Fruit fly (Drosophila melanogaster) whole organism, embryonic: Measurements from ENCODE around the gene her.

Experiments used
- ATbp ChIP-seq: fragments of 200-800 bp; sonication (Bioruptor generic); optimal IDR thresholded peaks from 2 replicates; lab custom pipeline; 2017; ENCODE audit warnings: missing biosample characterization, mild to moderate bottlenecking, missing genetic modification characterization, missing genetic modification reagents
- Abd-B ChIP-seq: fragments of 200-800 bp; sonication (Bioruptor generic); optimal IDR thresholded peaks from 2 replicates; lab custom pipeline; 2018; ENCODE audit warnings: missing biosample characterization, mild to moderate bottlenecking, missing genetic modification characterization, moderate library complexity
- Ada2b ChIP-seq: fragments of 200-800 bp; sonication (Bioruptor generic); IDR thresholded peaks from 2 replicates; pipeline ENCODE4 v1.3.6; 2022; ENCODE audit warnings: missing biosample characterization, missing genetic modification characterization
- Aef1 ChIP-seq: fragments of 200-800 bp; sonication (Bioruptor generic); IDR thresholded peaks from 3 replicates; pipeline ENCODE4 v1.3.6; 2022; ENCODE audit warnings: missing biosample characterization, missing genetic modification characterization
- CG10543 ChIP-seq: fragments of 200-800 bp; sonication (Bioruptor generic); optimal IDR thresholded peaks from 3 replicates; lab custom pipeline; 2017; ENCODE audit warnings: missing biosample characterization, mild to moderate bottlenecking, missing genetic modification characterization, moderate library complexity
- CG11247 ChIP-seq: fragments of 200-800 bp; sonication (Bioruptor generic); IDR thresholded peaks from 2 replicates; pipeline ENCODE4 v1.3.6; 2022; ENCODE audit warnings: missing biosample characterization, missing genetic modification characterization
- CG11398 ChIP-seq: fragments of 200-800 bp; sonication (Bioruptor generic); optimal IDR thresholded peaks from 2 replicates; lab custom pipeline; 2016; ENCODE audit warnings: missing biosample characterization, missing genetic modification characterization
- CG11696 ChIP-seq: fragments of 200-800 bp; sonication (Bioruptor generic); IDR thresholded peaks from 2 replicates; pipeline ENCODE4 v1.3.6; 2022; ENCODE audit warnings: missing biosample characterization, missing genetic modification characterization
- CG12071 ChIP-seq: fragments of 200-800 bp; sonication (Bioruptor generic); optimal IDR thresholded peaks from 3 replicates; lab custom pipeline; 2018; ENCODE audit warnings: missing biosample characterization, mild to moderate bottlenecking, missing genetic modification characterization
- CG12299 ChIP-seq: fragments of 200-800 bp; sonication (Bioruptor generic); optimal IDR thresholded peaks from 2 replicates; lab custom pipeline; 2018; ENCODE audit warnings: missing biosample characterization, mild to moderate bottlenecking, missing genetic modification characterization
- CG14014 ChIP-seq: fragments of 200-800 bp; sonication (Bioruptor generic); IDR thresholded peaks from 2 replicates; pipeline ENCODE4 v1.3.6; 2022; ENCODE audit warnings: missing biosample characterization, missing genetic modification characterization
- CG15514 ChIP-seq: fragments of 200-800 bp; sonication (Bioruptor generic); optimal IDR thresholded peaks from 3 replicates; lab custom pipeline; 2017; ENCODE audit warnings: missing biosample characterization, missing genetic modification characterization, mild to moderate bottlenecking, moderate library complexity, missing genetic modification reagents
- CG1647 ChIP-seq: fragments of 200-800 bp; sonication (Bioruptor generic); optimal IDR thresholded peaks from 3 replicates; lab custom pipeline; 2016; ENCODE audit warnings: missing biosample characterization, missing genetic modification characterization
- CG17186 ChIP-seq: fragments of 200-800 bp; sonication (Bioruptor generic); optimal IDR thresholded peaks from 3 replicates; lab custom pipeline; 2017; ENCODE audit warnings: missing biosample characterization, missing genetic modification reagents, missing genetic modification characterization
- CG1832 ChIP-seq: fragments of 200-800 bp; sonication (Bioruptor generic); optimal IDR thresholded peaks from 2 replicates; lab custom pipeline; 2017; ENCODE audit warnings: missing biosample characterization, mild to moderate bottlenecking, missing genetic modification characterization, inconsistent platforms
- CG30403 ChIP-seq: fragments of 200-800 bp; sonication (Bioruptor generic); optimal IDR thresholded peaks from 3 replicates; lab custom pipeline; 2016; ENCODE audit warnings: missing biosample characterization, missing genetic modification characterization
- CG33557 ChIP-seq: fragments of 200-800 bp; sonication (Bioruptor generic); optimal IDR thresholded peaks from 2 replicates; lab custom pipeline; 2019; ENCODE audit warnings: missing biosample characterization, mild to moderate bottlenecking, missing genetic modification characterization, moderate library complexity
- CG3407 ChIP-seq: fragments of 200-800 bp; sonication (Bioruptor generic); optimal IDR thresholded peaks from 2 replicates; lab custom pipeline; 2018; ENCODE audit warnings: missing biosample characterization, mild to moderate bottlenecking, missing genetic modification characterization
- CG34224 ChIP-seq: fragments of 200-800 bp; sonication (Bioruptor generic); IDR thresholded peaks from 3 replicates; pipeline ENCODE4 v1.3.6; 2022; ENCODE audit warnings: missing biosample characterization, missing genetic modification characterization; ENCODE audit not compliant: partially characterized antibody
- CG34422 ChIP-seq: fragments of 200-800 bp; sonication (Bioruptor generic); IDR thresholded peaks from 3 replicates; pipeline ENCODE4 v1.3.6; 2022; ENCODE audit warnings: missing biosample characterization, missing genetic modification characterization
- CG42726 ChIP-seq: fragments of 200-800 bp; sonication (Bioruptor generic); IDR thresholded peaks from 2 replicates; pipeline ENCODE4 v1.3.6; 2022; ENCODE audit warnings: missing biosample characterization, missing genetic modification characterization; ENCODE audit not compliant: partially characterized antibody
- Dip2 ChIP-seq: fragments of 200-800 bp; sonication (Bioruptor generic); IDR thresholded peaks from 2 replicates; pipeline ENCODE4 v1.3.6; 2022; ENCODE audit warnings: missing biosample characterization, missing genetic modification characterization
- Dip3 ChIP-seq: fragments of 200-800 bp; sonication (Bioruptor generic); optimal IDR thresholded peaks from 3 replicates; lab custom pipeline; 2016; ENCODE audit warnings: missing biosample characterization, missing genetic modification characterization
- Fer1 ChIP-seq: fragments of 200-800 bp; sonication (Bioruptor generic); optimal IDR thresholded peaks from 2 replicates; lab custom pipeline; 2017; ENCODE audit warnings: missing biosample characterization, mild to moderate bottlenecking, missing genetic modification characterization
- Gsc ChIP-seq: fragments of 200-800 bp; sonication (Bioruptor generic); IDR thresholded peaks from 2 replicates; pipeline ENCODE4 v1.3.6; 2022; ENCODE audit warnings: missing biosample characterization, missing genetic modification characterization
- HLH3B ChIP-seq: fragments of 200-800 bp; sonication (Bioruptor generic); IDR thresholded peaks from 2 replicates; pipeline ENCODE4 v1.3.6; 2022; ENCODE audit warnings: missing biosample characterization, missing genetic modification characterization
- Hmr ChIP-seq: fragments of 200-800 bp; sonication (Bioruptor generic); optimal IDR thresholded peaks from 3 replicates; lab custom pipeline; 2017; ENCODE audit warnings: mild to moderate bottlenecking, missing biosample characterization, missing genetic modification reagents, missing genetic modification characterization
- Max ChIP-seq: fragments of 200-800 bp; sonication (Bioruptor generic); optimal IDR thresholded peaks from 2 replicates; lab custom pipeline; 2016; ENCODE audit warnings: missing biosample characterization, mild to moderate bottlenecking, missing genetic modification characterization
- Nf-YA ChIP-seq: fragments of 200-800 bp; sonication (Bioruptor generic); IDR thresholded peaks from 2 replicates; pipeline ENCODE4 v1.3.6; 2022; ENCODE audit warnings: missing biosample characterization, missing genetic modification characterization
- PHDP ChIP-seq: fragments of 200-800 bp; sonication (Bioruptor generic); optimal IDR thresholded peaks from 3 replicates; lab custom pipeline; 2018; ENCODE audit warnings: missing biosample characterization, mild to moderate bottlenecking, missing genetic modification characterization, moderate library complexity
- Six4 ChIP-seq: fragments of 200-800 bp; sonication (Bioruptor generic); optimal IDR thresholded peaks from 2 replicates; lab custom pipeline; 2016; ENCODE audit warnings: missing biosample characterization, missing genetic modification characterization
- Taf1 ChIP-seq: fragments of 200-800 bp; sonication (Bioruptor generic); IDR thresholded peaks from 2 replicates; pipeline ENCODE4 v1.3.6; 2022; ENCODE audit warnings: missing biosample characterization, missing genetic modification characterization
- Vsx1 ChIP-seq: fragments of 200-800 bp; sonication (Bioruptor generic); optimal IDR thresholded peaks from 2 replicates; lab custom pipeline; 2017; ENCODE audit warnings: missing biosample characterization, mild to moderate bottlenecking, missing genetic modification characterization, missing genetic modification reagents
- bowl ChIP-seq: fragments of 200-800 bp; sonication (Bioruptor generic); IDR thresholded peaks from 2 replicates; pipeline ENCODE4 v1.3.6; 2022; ENCODE audit warnings: missing biosample characterization, missing genetic modification characterization
- br ChIP-seq: fragments of >200 bp; optimal IDR thresholded peaks from 2 replicates; lab custom pipeline; 2017
- cg ChIP-seq: fragments of 200-800 bp; sonication (Bioruptor generic); optimal IDR thresholded peaks from 3 replicates; lab custom pipeline; 2019; ENCODE audit warnings: missing biosample characterization, mild to moderate bottlenecking, missing genetic modification characterization, moderate library complexity
- chn ChIP-seq: fragments of 200-800 bp; sonication (Bioruptor generic); optimal IDR thresholded peaks from 2 replicates; lab custom pipeline; 2016; ENCODE audit warnings: missing biosample characterization, missing genetic modification characterization
- crol ChIP-seq: fragments of 200-800 bp; sonication (Bioruptor generic); IDR thresholded peaks from 2 replicates; pipeline ENCODE4 v1.3.6; 2022; ENCODE audit warnings: missing biosample characterization, missing genetic modification characterization
- dpn ChIP-seq, 2 experiments: fragments of 200-800 bp; sonication (Bioruptor generic); optimal IDR thresholded peaks; 3 replicates each; lab custom pipeline; 2016; ENCODE audit warnings: missing biosample characterization in 2 of 2, missing genetic modification characterization in 2 of 2
- grau ChIP-seq: fragments of 200-800 bp; optimal IDR thresholded peaks from 3 replicates; lab custom pipeline; 2019; ENCODE audit warnings: missing biosample characterization, mild to moderate bottlenecking, missing genetic modification characterization, moderate library complexity
- gro ChIP-seq: fragments of 200-800 bp; sonication (Bioruptor generic); optimal IDR thresholded peaks from 2 replicates; lab custom pipeline; 2016; ENCODE audit warnings: missing biosample characterization, missing genetic modification characterization
- inv ChIP-seq: fragments of 200-800 bp; sonication (Bioruptor generic); IDR thresholded peaks from 2 replicates; pipeline ENCODE4 v1.3.6; 2022; ENCODE audit warnings: missing biosample characterization, missing genetic modification characterization; ENCODE audit not compliant: partially characterized antibody
- ken ChIP-seq: fragments of 200-800 bp; sonication (Bioruptor generic); IDR thresholded peaks from 3 replicates; pipeline ENCODE4 v1.3.6; 2022; ENCODE audit warnings: missing biosample characterization, missing genetic modification characterization
- luna ChIP-seq: fragments of 200-800 bp; sonication (Bioruptor generic); optimal IDR thresholded peaks from 2 replicates; lab custom pipeline; 2016; ENCODE audit warnings: missing biosample characterization, missing genetic modification characterization
- pb ChIP-seq: fragments of 200-800 bp; sonication (Bioruptor generic); optimal IDR thresholded peaks from 3 replicates; lab custom pipeline; 2016; ENCODE audit warnings: missing biosample characterization, missing genetic modification characterization
- pho ChIP-seq: fragments of 200-800 bp; sonication (Bioruptor generic); optimal IDR thresholded peaks from 2 replicates; lab custom pipeline; 2016; ENCODE audit warnings: missing biosample characterization, missing genetic modification characterization
- schlank ChIP-seq: fragments of 200-800 bp; sonication (Bioruptor generic); optimal IDR thresholded peaks from 2 replicates; lab custom pipeline; 2018; ENCODE audit warnings: missing biosample characterization, mild to moderate bottlenecking, missing genetic modification characterization
- sisA ChIP-seq: fragments of 200-800 bp; sonication (Bioruptor generic); IDR thresholded peaks from 2 replicates; pipeline ENCODE4 v1.3.6; 2022; ENCODE audit warnings: missing biosample characterization, missing genetic modification characterization
- slou ChIP-seq: fragments of 200-800 bp; sonication (Bioruptor generic); optimal IDR thresholded peaks from 3 replicates; lab custom pipeline; 2016; ENCODE audit warnings: missing biosample characterization, missing genetic modification characterization
- sqz ChIP-seq: fragments of 200-800 bp; sonication (Bioruptor generic); optimal IDR thresholded peaks from 3 replicates; lab custom pipeline; 2018; ENCODE audit warnings: missing biosample characterization, mild to moderate bottlenecking, missing genetic modification characterization
- wor ChIP-seq: fragments of 200-800 bp; sonication (Bioruptor generic); IDR thresholded peaks from 2 replicates; pipeline ENCODE4 v1.3.6; 2022; ENCODE audit warnings: missing biosample characterization, missing genetic modification characterization
- z ChIP-seq: fragments of 200-800 bp; sonication (Bioruptor generic); IDR thresholded peaks from 3 replicates; pipeline ENCODE4 v1.3.6; 2022; ENCODE audit warnings: missing biosample characterization, missing genetic modification characterization

The her gene

dm6 chr2L:16643961-16644360 is 33.0 kb upstream of the her start (continued):
- TF ChIP-seq Ada2b (GFP tag; lab: Robert Waterston, UW): peak; percentile 53
- TF ChIP-seq sqz (GFP tag; lab: Kevin White, UChicago): peak; percentile 25
- TF ChIP-seq gro: no peak
- TF ChIP-seq Hmr (GFP tag; lab: Kevin White, UChicago): peak; percentile 77
- peak; percentile 53 for TF ChIP-seq CG15514
- peak; percentile 34 for TF ChIP-seq Dip3 (GFP tag; lab: Kevin White, UChicago)
- peak; percentile 27; the same call in 1 of the 2 replicates for TF ChIP-seq bowl (GFP tag; lab: Robert Waterston, UW)
- TF ChIP-seq sisA (GFP tag; lab: Robert Waterston, UW): peak; percentile 35
- TF ChIP-seq Abd-B (GFP tag; lab: Kevin White, UChicago): peak; percentile 48
- TF ChIP-seq slou (GFP tag; lab: Kevin White, UChicago): no peak
- peak; percentile 85 for TF ChIP-seq CG11696 (GFP tag; lab: Robert Waterston, UW)
- no peak for TF ChIP-seq CG17186 (GFP tag; lab: Kevin White, UChicago)
- peak; percentile 59; the same call in 2 of the 3 replicates for TF ChIP-seq ken (GFP tag; lab: Robert Waterston, UW)
- TF ChIP-seq CG3407 (GFP tag; lab: Kevin White, UChicago): peak; percentile 7
- TF ChIP-seq CG34224 (GFP tag; lab: Robert Waterston, UW): no peak
- no peak for TF ChIP-seq br
- peak; percentile 59 for TF ChIP-seq ATbp (GFP tag; lab: Kevin White, UChicago)
- TF ChIP-seq CG11247 (GFP tag; lab: Robert Waterston, UW): no peak
- TF ChIP-seq CG12071 (GFP tag; lab: Kevin White, UChicago): peak; percentile 71
- peak; percentile 82 for TF ChIP-seq PHDP
- peak; percentile 14 for TF ChIP-seq CG11398
- TF ChIP-seq CG10543: no peak
- peak; percentile 55 for TF ChIP-seq HLH3B
- peak; percentile 31 for TF ChIP-seq pho (GFP tag; lab: Kevin White, UChicago)
- TF ChIP-seq Fer1 (GFP tag; lab: Kevin White, UChicago): peak; percentile 61
- TF ChIP-seq dpn (GFP tag; optimal IDR thresholded peaks at IDR 0.05; lab: Kevin White, UChicago): peak in 1 of 2 experiments; percentile 65
- no peak for TF ChIP-seq Gsc (GFP tag; lab: Robert Waterston, UW)
- no peak for TF ChIP-seq inv (GFP tag; lab: Robert Waterston, UW)
- TF ChIP-seq pb (GFP tag; lab: Kevin White, UChicago): no peak
- TF ChIP-seq Max (GFP tag; lab: Kevin White, UChicago): no peak
- no peak for TF ChIP-seq Dip2 (GFP tag; lab: Robert Waterston, UW)
- TF ChIP-seq Nf-YA (GFP tag; lab: Robert Waterston, UW): no peak
- TF ChIP-seq CG33557: peak; percentile 1
- TF ChIP-seq Vsx1: peak; percentile 26
- TF ChIP-seq wor (GFP tag; lab: Robert Waterston, UW): peak; percentile 44
- no peak for TF ChIP-seq CG12299 (tag; lab: Kevin White, UChicago)
- peak; percentile 23 for TF ChIP-seq Six4
- TF ChIP-seq Taf1 (GFP tag; lab: Robert Waterston, UW): no peak
- TF ChIP-seq CG1832 (GFP tag; lab: Kevin White, UChicago): no peak
- TF ChIP-seq CG14014 (GFP tag; lab: Robert Waterston, UW): peak; percentile 67
- peak; percentile 64 for TF ChIP-seq CG30403 (GFP tag; lab: Kevin White, UChicago)
- peak; percentile 56 for TF ChIP-seq grau
- TF ChIP-seq CG34422 (GFP tag; lab: Robert Waterston, UW): peak; percentile 63; the same call in 2 of the 3 replicates
- TF ChIP-seq luna (GFP tag; lab: Kevin White, UChicago): no peak
- TF ChIP-seq CG42726: no peak
- peak; percentile 10 for TF ChIP-seq chn (GFP tag; lab: Kevin White, UChicago)
- TF ChIP-seq schlank (tag; lab: Kevin White, UChicago): no peak
- TF ChIP-seq Aef1: no peak
- no peak for TF ChIP-seq z (GFP tag; lab: Robert Waterston, UW)
- no peak for TF ChIP-seq CG1647 (GFP tag; lab: Kevin White, UChicago)
- no peak for TF ChIP-seq cg (GFP tag; lab: Kevin White, UChicago)
- no peak for TF ChIP-seq crol (GFP tag; lab: Robert Waterston, UW)
